Worm (Caenorhabditis elegans): ENCODE results near the gene gst-32.

- TF ChIP-seq ama-1 (optimal IDR thresholded peaks at IDR 0.05) (no peak), unc-86 (tag; optimal IDR thresholded peaks at IDR 0.05) (no peak), ceh-19 (GFP tag; optimal IDR thresholded peaks at IDR 0.05) (no peak), Y22D7AL.16 (tag; optimal IDR thresholded peaks at IDR 0.05) (no peak), pha-4 (tag; optimal IDR thresholded peaks at IDR 0.05) (no peak), K02D7.2 (tag; optimal IDR thresholded peaks at IDR 0.05) (no peak), mec-3 (tag; optimal IDR thresholded peaks at IDR 0.05; ENCODE audit: borderline replicate concordance) (no peak)
Observed at ce11 chrII:15164453-15164852, 13.9 kb downstream of the gst-32 start, which contains the start of gene gst-26.

All from whole organism, late embryonic.